Worm (Caenorhabditis elegans) whole organism, midembryonic: Measurements from ENCODE around the gene pqn-68.

Source experiments
- T22C8.4 ChIP-seq: fragments of 200-800 bp; sonication (Bioruptor generic); IDR thresholded peaks from 2 replicates; pipeline ENCODE4 v1.3.6; 2022; ENCODE audit warnings: missing genetic modification characterization, missing compliant biosample characterization
- cog-1 ChIP-seq: sonication (generic microtip); optimal IDR thresholded peaks from 2 replicates; lab custom pipeline; 2016; ENCODE audit warnings: missing genetic modification characterization, missing compliant biosample characterization
- flt-1 ChIP-seq: fragments of 200-800 bp; sonication (Bioruptor generic); IDR thresholded peaks from 2 replicates; pipeline ENCODE4 v1.3.6; 2022; ENCODE audit warnings: missing genetic modification characterization, missing compliant biosample characterization
- klf-2 ChIP-seq: fragments of 200-800 bp; sonication (Bioruptor generic); conservative IDR thresholded peaks from 2 replicates; pipeline ENCODE4 v1.3.6; 2022; ENCODE audit warnings: missing genetic modification reagents, missing genetic modification characterization, missing compliant biosample characterization
- med-1 ChIP-seq: sonication (generic microtip); optimal IDR thresholded peaks from 2 replicates; lab custom pipeline; 2017; ENCODE audit warnings: missing genetic modification characterization, mild to moderate bottlenecking, missing compliant biosample characterization, antibody characterized with exemption, missing genetic modification reagents; ENCODE audit not compliant: insufficient read depth
- ref-1 ChIP-seq: fragments of 200-800 bp; sonication (Bioruptor generic); conservative IDR thresholded peaks from 2 replicates; pipeline ENCODE4 v1.3.6; 2022; ENCODE audit warnings: missing genetic modification reagents, missing genetic modification characterization, missing compliant biosample characterization
- tab-1 ChIP-seq: fragments of 200-800 bp; sonication (Bioruptor generic); IDR thresholded peaks from 2 replicates; pipeline ENCODE4 v1.3.6; 2022; ENCODE audit warnings: missing genetic modification characterization, missing compliant biosample characterization
- ztf-23 ChIP-seq: fragments of 200-800 bp; sonication (Bioruptor generic); IDR thresholded peaks from 2 replicates; pipeline ENCODE4 v1.3.6; 2022; ENCODE audit warnings: missing genetic modification reagents, missing genetic modification characterization, missing compliant biosample characterization
- ztf-29 ChIP-seq: fragments of 200-800 bp; sonication (Bioruptor generic); IDR thresholded peaks from 2 replicates; pipeline ENCODE4 v1.3.6; 2022; ENCODE audit warnings: missing genetic modification reagents, missing genetic modification characterization, missing compliant biosample characterization

pqn-68 gene

ce11 chrV:12922308-12922707 lies 30.1 kb upstream of the pqn-68 start, which contains the start of gene dhrs-4:
TSS of gene dhrs-4 (plus strand) at chrV:12922608.
- no peak for TF ChIP-seq T22C8.4
- no peak for TF ChIP-seq cog-1 (tag; lab: Kevin White, UChicago)
- TF ChIP-seq ref-1 (GFP tag; lab: Robert Waterston, UW), result no peak
- TF ChIP-seq tab-1 (GFP tag; lab: Robert Waterston, UW), result no peak
- no peak for TF ChIP-seq klf-2 (GFP tag; lab: Robert Waterston, UW)
- TF ChIP-seq med-1 (GFP tag; lab: Kevin White, UChicago), result no peak
- no peak for TF ChIP-seq flt-1 (GFP tag; lab: Robert Waterston, UW)
- TF ChIP-seq ztf-29 (GFP tag; lab: Robert Waterston, UW), result no peak
- no peak for TF ChIP-seq ztf-23 (GFP tag; lab: Robert Waterston, UW)

ce11 chrV:12924128-12924527 lies 28.3 kb upstream of the pqn-68 start, which contains the start of gene pqn-67:
TSS of gene pqn-67 (plus strand) at chrV:12924428.
- TF ChIP-seq T22C8.4 (no peak), flt-1 (GFP tag; lab: Robert Waterston, UW) (no peak), klf-2 (GFP tag; lab: Robert Waterston, UW) (no peak), ref-1 (GFP tag; lab: Robert Waterston, UW) (no peak), tab-1 (GFP tag; lab: Robert Waterston, UW) (no peak), ztf-29 (GFP tag; lab: Robert Waterston, UW) (no peak), ztf-23 (GFP tag; lab: Robert Waterston, UW) (no peak), cog-1 (tag; lab: Kevin White, UChicago) (no peak), med-1 (GFP tag; lab: Kevin White, UChicago) (no peak)

- TF ChIP-seq T22C8.4 (no peak), cog-1 (tag; lab: Kevin White, UChicago) (no peak), med-1 (GFP tag; lab: Kevin White, UChicago) (no peak), ztf-29 (GFP tag; lab: Robert Waterston, UW) (no peak), flt-1 (GFP tag; lab: Robert Waterston, UW) (no peak), klf-2 (GFP tag; lab: Robert Waterston, UW) (no peak), ref-1 (GFP tag; lab: Robert Waterston, UW) (no peak), tab-1 (GFP tag; lab: Robert Waterston, UW) (no peak), ztf-23 (GFP tag; lab: Robert Waterston, UW) (no peak)
Observed at ce11 chrV:12928929-12929532, 23.4 kb upstream of the pqn-68 start, which contains the start of gene T16G1.2. TSS of gene T16G1.2 (plus strand) at chrV:12929482.

- TF ChIP-seq ref-1 (GFP tag; lab: Robert Waterston, UW), result no peak
- no peak for TF ChIP-seq T22C8.4
- TF ChIP-seq tab-1 (GFP tag; lab: Robert Waterston, UW), result no peak
- TF ChIP-seq cog-1 (tag; lab: Kevin White, UChicago), result no peak
- no peak for TF ChIP-seq klf-2 (GFP tag; lab: Robert Waterston, UW)
- TF ChIP-seq flt-1 (GFP tag; lab: Robert Waterston, UW), result no peak
- no peak for TF ChIP-seq ztf-29 (GFP tag; lab: Robert Waterston, UW)
- no peak for TF ChIP-seq med-1 (GFP tag; lab: Kevin White, UChicago)
- no peak for TF ChIP-seq ztf-23 (GFP tag; lab: Robert Waterston, UW)
Observed at ce11 chrV:12933654-12934053, 18.8 kb upstream of the pqn-68 start.

ce11 chrV:12934976-12935375 lies 17.5 kb upstream of the pqn-68 start, which contains the start of gene T16G1.7:
TSS of gene T16G1.7 (minus strand) at chrV:12935112.
- TF ChIP-seq ztf-23 (GFP tag; lab: Robert Waterston, UW) (no peak), cog-1 (tag; lab: Kevin White, UChicago) (no peak), flt-1 (GFP tag; lab: Robert Waterston, UW) (no peak)

ce11 chrV:12937098-12937497 lies 15.3 kb upstream of the pqn-68 start, which contains the start of gene T16G1.6:
TSS of gene T16G1.6 (minus strand) at chrV:12937174.
- TF ChIP-seq ref-1 (GFP tag; lab: Robert Waterston, UW) (no peak), ztf-29 (GFP tag; lab: Robert Waterston, UW) (no peak), klf-2 (GFP tag; lab: Robert Waterston, UW) (no peak), cog-1 (tag; lab: Kevin White, UChicago) (no peak), ztf-23 (GFP tag; lab: Robert Waterston, UW) (no peak), tab-1 (GFP tag; lab: Robert Waterston, UW) (no peak), flt-1 (GFP tag; lab: Robert Waterston, UW) (no peak), med-1 (GFP tag; lab: Kevin White, UChicago) (no peak), T22C8.4 (no peak)

- TF ChIP-seq med-1 (GFP tag; lab: Kevin White, UChicago) (no peak), ztf-23 (GFP tag; lab: Robert Waterston, UW) (no peak), cog-1 (tag; lab: Kevin White, UChicago) (no peak), ref-1 (GFP tag; lab: Robert Waterston, UW) (no peak), klf-2 (GFP tag; lab: Robert Waterston, UW) (no peak), flt-1 (GFP tag; lab: Robert Waterston, UW) (no peak)
Observed at ce11 chrV:12939434-12939833, 13.0 kb upstream of the pqn-68 start, which contains the start of gene T16G1.5. TSS of gene T16G1.5 (minus strand) at chrV:12939552.

- TF ChIP-seq ref-1 (GFP tag; lab: Robert Waterston, UW) (no peak), ztf-29 (GFP tag; lab: Robert Waterston, UW) (no peak), ztf-23 (GFP tag; lab: Robert Waterston, UW) (no peak), T22C8.4 (no peak), med-1 (GFP tag; lab: Kevin White, UChicago) (no peak), cog-1 (tag; lab: Kevin White, UChicago) (no peak), klf-2 (GFP tag; lab: Robert Waterston, UW) (no peak)
Observed at ce11 chrV:12941797-12942474, 10.5 kb upstream of the pqn-68 start, which contains the start of gene T16G1.4. TSS of gene T16G1.4 (minus strand) at chrV:12941847.
